Worm (Caenorhabditis elegans) whole organism, young adult: Measurements from ENCODE around the gene cwp-3.

Experiments
- B0019.2 ChIP-seq: fragments of 200-800 bp; sonication (Bioruptor generic); conservative IDR thresholded peaks from 2 replicates; pipeline ENCODE4 v1.3.6; 2022; ENCODE audit warnings: missing genetic modification reagents, missing genetic modification characterization, missing compliant biosample characterization
- B0035.1 ChIP-seq: sonication (generic microtip); optimal IDR thresholded peaks from 2 replicates; lab custom pipeline; 2016; ENCODE audit warnings: missing genetic modification characterization, mild to moderate bottlenecking, missing compliant biosample characterization, missing genotype, missing genetic modification reagents
- C06A6.2 ChIP-seq: fragments of 200-800 bp; sonication (Bioruptor generic); conservative IDR thresholded peaks from 2 replicates; pipeline ENCODE4 v1.3.6; 2022; ENCODE audit warnings: missing genetic modification characterization, missing compliant biosample characterization
- C17E4.6 ChIP-seq: fragments of 200-800 bp; sonication (Bioruptor generic); IDR thresholded peaks from 2 replicates; pipeline ENCODE4 v1.3.6; 2022; ENCODE audit warnings: missing genetic modification reagents, missing genetic modification characterization, missing compliant biosample characterization
- F22D6.2 ChIP-seq: sonication (generic microtip); optimal IDR thresholded peaks from 2 replicates; lab custom pipeline; 2016; ENCODE audit warnings: mild to moderate bottlenecking, missing genetic modification characterization, missing compliant biosample characterization
- F37B4.10 ChIP-seq: fragments of 200-800 bp; sonication (Bioruptor generic); IDR thresholded peaks from 2 replicates; pipeline ENCODE4 v1.3.6; 2022; ENCODE audit warnings: missing genetic modification characterization, missing compliant biosample characterization
- F39B2.1 ChIP-seq: fragments of 200-800 bp; sonication (Bioruptor generic); IDR thresholded peaks from 2 replicates; pipeline ENCODE4 v1.3.6; 2022; ENCODE audit warnings: missing genetic modification reagents, missing genetic modification characterization, missing compliant biosample characterization
- F57C9.4 ChIP-seq: sonication (generic microtip); optimal IDR thresholded peaks from 2 replicates; lab custom pipeline; 2017; ENCODE audit warnings: mild to moderate bottlenecking, missing genetic modification characterization, missing compliant biosample characterization
- K12H6.12 ChIP-seq: fragments of 200-800 bp; sonication (Bioruptor generic); optimal IDR thresholded peaks from 2 replicates; lab custom pipeline; 2018; ENCODE audit warnings: mild to moderate bottlenecking, missing genetic modification characterization, missing compliant biosample characterization
- Y53F4B.3 ChIP-seq: fragments of 200-800 bp; sonication (Bioruptor generic); IDR thresholded peaks from 2 replicates; pipeline ENCODE4 v1.3.6; 2022; ENCODE audit warnings: missing genetic modification reagents, missing genetic modification characterization, missing compliant biosample characterization
- Y53G8AR.9 ChIP-seq: fragments of 200-800 bp; sonication (Bioruptor generic); conservative IDR thresholded peaks from 2 replicates; pipeline ENCODE4 v1.3.6; 2022; ENCODE audit warnings: missing genetic modification reagents, missing genetic modification characterization, missing compliant biosample characterization
- Y67H2A.10 ChIP-seq: fragments of 200-800 bp; sonication (Bioruptor generic); conservative IDR thresholded peaks from 2 replicates; pipeline ENCODE4 v1.3.6; 2022; ENCODE audit warnings: missing genetic modification reagents, missing genetic modification characterization, missing compliant biosample characterization
- Y79H2A.3 ChIP-seq: fragments of 200-800 bp; sonication (Bioruptor generic); conservative IDR thresholded peaks from 2 replicates; pipeline ENCODE4 v1.3.6; 2022; ENCODE audit warnings: missing genetic modification reagents, missing genetic modification characterization, missing compliant biosample characterization
- attf-6 ChIP-seq: fragments of 200-800 bp; sonication (Bioruptor generic); IDR thresholded peaks from 2 replicates; pipeline ENCODE4 v1.3.6; 2022; ENCODE audit warnings: missing genetic modification reagents, missing genetic modification characterization, missing compliant biosample characterization
- bed-2 ChIP-seq: fragments of 200-800 bp; sonication (Bioruptor generic); IDR thresholded peaks from 2 replicates; pipeline ENCODE4 v1.3.6; 2022; ENCODE audit warnings: missing genetic modification reagents, missing genetic modification characterization, missing compliant biosample characterization
- ceh-27 ChIP-seq: fragments of 200-800 bp; sonication (Bioruptor generic); optimal IDR thresholded peaks from 2 replicates; lab custom pipeline; 2018; ENCODE audit warnings: mild to moderate bottlenecking, missing genetic modification characterization, moderate library complexity, missing compliant biosample characterization
- die-1 ChIP-seq: sonication (generic microtip); optimal IDR thresholded peaks from 2 replicates; lab custom pipeline; 2016; ENCODE audit warnings: missing genotype, mild to moderate bottlenecking, missing genetic modification characterization, missing compliant biosample characterization
- dpl-1 ChIP-seq: fragments of 150-350 bp; optimal IDR thresholded peaks from 2 replicates; lab custom pipeline; 2014; ENCODE audit warnings: missing biosample characterization, missing genetic modification reagents, missing genetic modification characterization
- efl-1 ChIP-seq: fragments of 150-350 bp; optimal IDR thresholded peaks from 2 replicates; lab custom pipeline; 2014; ENCODE audit warnings: missing biosample characterization, missing genetic modification reagents, missing genetic modification characterization
- egl-18 ChIP-seq: fragments of 200-800 bp; sonication (Bioruptor generic); IDR thresholded peaks from 2 replicates; pipeline ENCODE4 v1.3.6; 2022; ENCODE audit warnings: missing genetic modification reagents, missing genetic modification characterization, missing compliant biosample characterization
- hlh-12 ChIP-seq: sonication (generic microtip); optimal IDR thresholded peaks from 2 replicates; lab custom pipeline; 2016; ENCODE audit warnings: missing genetic modification characterization, missing compliant biosample characterization
- hsf-1 ChIP-seq: fragments of 200-800 bp; sonication (Bioruptor generic); IDR thresholded peaks from 2 replicates; pipeline ENCODE4 v1.3.6; 2022; ENCODE audit warnings: missing genetic modification reagents, missing genetic modification characterization, missing compliant biosample characterization
- lag-1 ChIP-seq: fragments of 200-800 bp; sonication (Bioruptor generic); IDR thresholded peaks from 2 replicates; pipeline ENCODE4 v1.3.6; 2022; ENCODE audit warnings: missing genetic modification reagents, missing genetic modification characterization, missing compliant biosample characterization
- lin-26 ChIP-seq: fragments of 200-800 bp; sonication (Bioruptor generic); IDR thresholded peaks from 2 replicates; pipeline ENCODE4 v1.3.6; 2022; ENCODE audit warnings: missing genetic modification reagents, missing genetic modification characterization, missing compliant biosample characterization
- lin-40 ChIP-seq: sonication (generic microtip); optimal IDR thresholded peaks from 2 replicates; lab custom pipeline; 2016; ENCODE audit warnings: missing genetic modification characterization, mild to moderate bottlenecking, missing compliant biosample characterization, missing genotype, missing genetic modification reagents
- lin-54 ChIP-seq: fragments of 200-800 bp; sonication (Bioruptor generic); optimal IDR thresholded peaks from 2 replicates; lab custom pipeline; 2018; ENCODE audit warnings: mild to moderate bottlenecking, missing genetic modification characterization, missing compliant biosample characterization
- lir-1 ChIP-seq: fragments of 200-800 bp; sonication (Bioruptor generic); conservative IDR thresholded peaks from 2 replicates; pipeline ENCODE4 v1.3.6; 2022; ENCODE audit warnings: missing genetic modification reagents, missing genetic modification characterization, missing compliant biosample characterization
- lsy-27 ChIP-seq: sonication (generic microtip); optimal IDR thresholded peaks from 2 replicates; lab custom pipeline; 2017; ENCODE audit warnings: missing genetic modification characterization, mild to moderate bottlenecking, missing compliant biosample characterization, antibody characterized with exemption, missing genotype, borderline replicate concordance; ENCODE audit not compliant: insufficient read depth
- madf-6 ChIP-seq: fragments of 200-800 bp; sonication (Bioruptor generic); IDR thresholded peaks from 2 replicates; pipeline ENCODE4 v1.3.6; 2022; ENCODE audit warnings: missing genetic modification reagents, missing genetic modification characterization, missing compliant biosample characterization
- mcd-1 ChIP-seq: fragments of 200-800 bp; sonication (Bioruptor generic); IDR thresholded peaks from 2 replicates; pipeline ENCODE4 v1.3.6; 2022; ENCODE audit warnings: missing genetic modification reagents, missing genetic modification characterization, missing compliant biosample characterization
- mel-28 ChIP-seq: sonication (generic microtip); optimal IDR thresholded peaks from 2 replicates; lab custom pipeline; 2016; ENCODE audit warnings: borderline replicate concordance, mild to moderate bottlenecking, missing genetic modification characterization, missing compliant biosample characterization
- mes-4 ChIP-seq: sonication (generic microtip); optimal IDR thresholded peaks from 2 replicates; lab custom pipeline; 2016; ENCODE audit warnings: missing genotype, missing genetic modification characterization, missing compliant biosample characterization
- mxl-1 ChIP-seq: sonication (generic microtip); optimal IDR thresholded peaks from 2 replicates; lab custom pipeline; 2016; ENCODE audit warnings: missing genetic modification characterization, missing compliant biosample characterization
- nfya-2 ChIP-seq: fragments of 200-800 bp; sonication (Bioruptor generic); IDR thresholded peaks from 2 replicates; pipeline ENCODE4 v1.3.6; 2022; ENCODE audit warnings: missing genetic modification reagents, missing genetic modification characterization, missing compliant biosample characterization
- nhr-179 ChIP-seq: sonication (generic microtip); optimal IDR thresholded peaks from 2 replicates; lab custom pipeline; 2016; ENCODE audit warnings: mild to moderate bottlenecking, missing genetic modification characterization, missing compliant biosample characterization
- nhr-80 ChIP-seq: sonication (generic microtip); optimal IDR thresholded peaks from 2 replicates; lab custom pipeline; 2016; ENCODE audit warnings: missing genetic modification characterization, missing compliant biosample characterization
- pbrm-1 ChIP-seq: fragments of 200-800 bp; sonication (Bioruptor generic); IDR thresholded peaks from 2 replicates; pipeline ENCODE4 v1.3.6; 2022; ENCODE audit warnings: missing genetic modification reagents, missing genetic modification characterization, missing compliant biosample characterization
- rcor-1 ChIP-seq: fragments of 200-800 bp; sonication (Bioruptor generic); IDR thresholded peaks from 2 replicates; pipeline ENCODE4 v1.3.6; 2022; ENCODE audit warnings: missing genetic modification reagents, missing genetic modification characterization, missing compliant biosample characterization
- rec-8 ChIP-seq, 2 experiments: sonication (generic microtip); optimal IDR thresholded peaks; 2 replicates each; lab custom pipeline; 2016; ENCODE audit warnings: mild to moderate bottlenecking in 2 of 2, missing genetic modification characterization in 2 of 2, missing genetic modification reagents in 2 of 2, missing genotype in 2 of 2, missing biosample characterization in 1 of 2, missing compliant biosample characterization in 1 of 2, moderate library complexity in 1 of 2
- snpc-1.3 ChIP-seq: sonication (generic microtip); optimal IDR thresholded peaks from 2 replicates; lab custom pipeline; 2017; ENCODE audit warnings: missing genetic modification characterization, mild to moderate bottlenecking, missing compliant biosample characterization, antibody characterized with exemption, moderate library complexity, missing genotype, missing genetic modification reagents; ENCODE audit not compliant: insufficient read depth
- tbp1 ChIP-seq: fragments of 200-800 bp; sonication (Bioruptor generic); optimal IDR thresholded peaks from 2 replicates; lab custom pipeline; 2018; ENCODE audit warnings: mild to moderate bottlenecking, missing genetic modification characterization, missing compliant biosample characterization
- tlf-1 ChIP-seq: fragments of 200-800 bp; sonication (Bioruptor generic); optimal IDR thresholded peaks from 2 replicates; lab custom pipeline; 2018; ENCODE audit warnings: mild to moderate bottlenecking, missing genetic modification characterization, missing compliant biosample characterization
- xnd-1 ChIP-seq: sonication (generic microtip); optimal IDR thresholded peaks from 2 replicates; lab custom pipeline; 2016; ENCODE audit warnings: missing genotype, missing genetic modification reagents, missing genetic modification characterization, missing compliant biosample characterization
- zfh-2 ChIP-seq: fragments of 200-800 bp; sonication (Bioruptor generic); conservative IDR thresholded peaks from 2 replicates; pipeline ENCODE4 v1.3.6; 2022; ENCODE audit warnings: missing genetic modification reagents, missing genetic modification characterization, missing compliant biosample characterization
- ztf-18 ChIP-seq: sonication (generic microtip); optimal IDR thresholded peaks from 2 replicates; lab custom pipeline; 2016; ENCODE audit warnings: missing genotype, mild to moderate bottlenecking, missing genetic modification characterization, missing compliant biosample characterization
- ztf-22 ChIP-seq: fragments of 200-800 bp; sonication (Bioruptor generic); optimal IDR thresholded peaks from 2 replicates; lab custom pipeline; 2018; ENCODE audit warnings: mild to moderate bottlenecking, missing genetic modification characterization, moderate library complexity, missing compliant biosample characterization
- ztf-25 ChIP-seq: fragments of 200-800 bp; sonication (Bioruptor generic); IDR thresholded peaks from 2 replicates; pipeline ENCODE4 v1.3.6; 2022; ENCODE audit warnings: missing genetic modification reagents, missing genetic modification characterization, missing compliant biosample characterization
- ztf-26 ChIP-seq: sonication (generic microtip); optimal IDR thresholded peaks from 2 replicates; lab custom pipeline; 2017; ENCODE audit warnings: missing genetic modification characterization, missing compliant biosample characterization

Gene cwp-3

ce11 chrV:4889976-4890479 lies 47.4 kb downstream of the cwp-3 start, which contains the start of gene T19H12.2 (continued):
- TF ChIP-seq die-1 (tag; lab: Kevin White, UChicago) (no peak), lir-1 (GFP tag; lab: Robert Waterston, UW) (peak; percentile 71; the same call in 1 of the 2 replicates), efl-1 (peak; percentile 99), Y53G8AR.9 (GFP tag; lab: Robert Waterston, UW) (peak; percentile 78), zfh-2 (GFP tag; lab: Robert Waterston, UW) (no peak), attf-6 (GFP tag; lab: Robert Waterston, UW) (peak; percentile 41; the same call in 1 of the 2 replicates), B0019.2 (peak; percentile 93), rcor-1 (GFP tag; lab: Robert Waterston, UW) (peak; percentile 93), F22D6.2 (tag; lab: Kevin White, UChicago) (no peak), lin-40 (tag; lab: Kevin White, UChicago) (no peak), lsy-27 (no peak), pbrm-1 (GFP tag; lab: Robert Waterston, UW) (peak; percentile 80), lin-54 (GFP tag; lab: Kevin White, UChicago) (peak; percentile 88), madf-6 (peak; percentile 100), nhr-179 (tag; lab: Kevin White, UChicago) (no peak), ztf-22 (no peak), tbp1 (GFP tag; lab: Kevin White, UChicago) (peak; percentile 66), F57C9.4 (tag; lab: Kevin White, UChicago) (no peak), tlf-1 (GFP tag; lab: Kevin White, UChicago) (peak; percentile 92), mcd-1 (GFP tag; lab: Robert Waterston, UW) (peak; percentile 97), lin-26 (GFP tag; lab: Robert Waterston, UW) (peak; percentile 21; the same call in 1 of the 2 replicates), ztf-18 (tag; lab: Kevin White, UChicago) (peak; percentile 29), F39B2.1 (GFP tag; lab: Robert Waterston, UW) (0 out of 2 replicates have a peak, but pooled peaks have one; percentile 54), hsf-1 (GFP tag; lab: Robert Waterston, UW) (peak; percentile 89), F37B4.10 (GFP tag; lab: Robert Waterston, UW) (no peak), Y79H2A.3 (GFP tag; lab: Robert Waterston, UW) (peak; percentile 86; the same call in 1 of the 2 replicates), Y53F4B.3 (no peak), xnd-1 (peak; percentile 99), ztf-25 (GFP tag; lab: Robert Waterston, UW) (0 out of 2 replicates have a peak, but pooled peaks have one; percentile 69), mes-4 (tag; lab: Kevin White, UChicago) (no peak), ceh-27 (GFP tag; lab: Kevin White, UChicago) (no peak), bed-2 (GFP tag; lab: Robert Waterston, UW) (0 out of 2 replicates have a peak, but pooled peaks have one; percentile 11), egl-18 (GFP tag; lab: Robert Waterston, UW) (no peak), nfya-2 (GFP tag; lab: Robert Waterston, UW) (no peak), snpc-1.3 (tag; lab: Kevin White, UChicago) (peak; percentile 86), mel-28 (tag; lab: Kevin White, UChicago) (no peak), C17E4.6 (GFP tag; lab: Robert Waterston, UW) (peak; percentile 91), Y67H2A.10 (GFP tag; lab: Robert Waterston, UW) (peak; percentile 50; the same call in 1 of the 2 replicates), B0035.1 (tag; lab: Kevin White, UChicago) (no peak), nhr-80 (tag; lab: Kevin White, UChicago) (no peak), hlh-12 (tag; lab: Kevin White, UChicago) (no peak), ztf-26 (tag; lab: Kevin White, UChicago) (no peak), K12H6.12 (tag; lab: Kevin White, UChicago) (no peak), C06A6.2 (GFP tag; lab: Robert Waterston, UW) (no peak), mxl-1 (tag; lab: Kevin White, UChicago) (no peak), lag-1 (GFP tag; lab: Robert Waterston, UW) (no peak), dpl-1 (peak; percentile 94), rec-8 (tag; optimal IDR thresholded peaks at IDR 0.05; lab: Kevin White, UChicago) (no peak)
